Fruit fly (Drosophila melanogaster) whole organism, adult: ENCODE data around the gene CG14022.

ENCODE experiments used
- CG11617 ChIP-seq: fragments of 200-800 bp; sonication (Bioruptor generic); optimal IDR thresholded peaks from 2 replicates; lab custom pipeline; 2017; ENCODE audit warnings: mild to moderate bottlenecking, missing biosample characterization, missing genetic modification reagents, missing genetic modification characterization
- CG12768 ChIP-seq: fragments of 200-800 bp; sonication (Bioruptor generic); optimal IDR thresholded peaks from 2 replicates; lab custom pipeline; 2017; ENCODE audit warnings: missing biosample characterization, missing genetic modification characterization, mild to moderate bottlenecking, moderate library complexity, missing genetic modification reagents
- CG5204 ChIP-seq: fragments of 200-800 bp; sonication (Bioruptor generic); optimal IDR thresholded peaks from 2 replicates; lab custom pipeline; 2016; ENCODE audit warnings: missing biosample characterization, missing genetic modification characterization
- CG7045 ChIP-seq: fragments of 200-800 bp; sonication (Bioruptor generic); optimal IDR thresholded peaks from 2 replicates; lab custom pipeline; 2017; ENCODE audit warnings: missing biosample characterization, mild to moderate bottlenecking, missing genetic modification characterization
- Clk ChIP-seq: fragments of 200-800 bp; sonication (Bioruptor generic); optimal IDR thresholded peaks from 2 replicates; lab custom pipeline; 2017; ENCODE audit warnings: missing biosample characterization, missing genetic modification characterization
- Mnt ChIP-seq: fragments of 200-800 bp; sonication (Bioruptor generic); optimal IDR thresholded peaks from 2 replicates; lab custom pipeline; 2016; ENCODE audit warnings: missing biosample characterization, mild to moderate bottlenecking, missing genetic modification characterization
- bab1 ChIP-seq: fragments of 200-800 bp; sonication (Bioruptor generic); optimal IDR thresholded peaks from 3 replicates; lab custom pipeline; 2019; ENCODE audit warnings: missing biosample characterization, mild to moderate bottlenecking, missing genetic modification characterization, moderate library complexity
- cnc ChIP-seq, 2 experiments: fragments of >200 bp; optimal IDR thresholded peaks; 2 replicates each; lab custom pipeline; 2017
- kay ChIP-seq: fragments of 200-800 bp; sonication (Bioruptor generic); peaks from one replicate; lab custom pipeline; 2016; ENCODE audit warnings: missing biosample characterization, missing genetic modification characterization, borderline replicate concordance
- ovo ChIP-seq: fragments of 200-800 bp; sonication (Bioruptor generic); optimal IDR thresholded peaks from 2 replicates; lab custom pipeline; 2016; ENCODE audit warnings: missing biosample characterization, missing genetic modification characterization
- toe ChIP-seq: fragments of 200-800 bp; sonication (Bioruptor generic); optimal IDR thresholded peaks from 2 replicates; lab custom pipeline; 2016; ENCODE audit warnings: missing biosample characterization, missing genetic modification characterization

DNA sequence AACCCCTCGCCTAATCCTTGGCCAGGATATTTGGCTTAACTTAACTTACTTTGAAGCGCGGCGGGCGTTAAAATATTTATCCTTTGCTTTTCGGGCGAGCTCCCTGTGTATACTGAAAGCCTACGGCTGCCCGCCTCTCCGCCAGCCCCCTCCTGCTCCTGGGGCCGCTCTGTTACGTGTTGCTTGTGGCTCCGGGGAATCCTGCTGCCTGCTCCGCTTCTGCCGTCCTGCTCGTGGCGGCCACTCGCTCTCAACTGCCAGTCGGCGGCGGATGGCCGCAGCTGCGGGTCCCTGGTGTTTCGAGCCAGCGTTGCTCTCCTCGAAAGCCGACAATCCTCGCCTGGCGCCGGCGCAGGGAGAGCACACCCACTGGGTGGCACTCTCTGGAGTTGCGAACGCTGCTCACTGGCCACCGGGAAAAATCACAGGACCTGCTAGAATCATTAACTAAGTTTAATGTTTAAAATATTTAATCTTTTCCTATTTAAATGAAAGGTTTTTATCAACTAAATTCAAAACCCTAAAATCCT is 14.0 kb downstream of the CG14022 start, which contains the start of gene CG14024:
- TF ChIP-seq CG11617 (GFP tag; lab: Kevin White, UChicago) (no peak), toe (no peak), CG7045 (GFP tag; lab: Kevin White, UChicago) (no peak), Mnt (GFP tag; lab: Kevin White, UChicago) (no peak), ovo (GFP tag; lab: Kevin White, UChicago) (no peak), CG5204 (GFP tag; lab: Kevin White, UChicago) (no peak), Clk (GFP tag; lab: Kevin White, UChicago) (no peak), kay (GFP tag; lab: Kevin White, UChicago) (no peak), bab1 (GFP tag; lab: Kevin White, UChicago) (no peak), cnc (optimal IDR thresholded peaks at IDR 0.05; lab: Kevin White, UChicago) (no peak), CG12768 (GFP tag; lab: Kevin White, UChicago) (no peak)
